Fruit fly (Drosophila melanogaster) whole organism, embryonic: ENCODE measurements around the gene Eip63E.

Experiments
- Bgb ChIP-seq: fragments of 200-800 bp; sonication (Bioruptor generic); IDR thresholded peaks from 2 replicates; pipeline ENCODE4 v1.3.6; 2022; ENCODE audit warnings: missing biosample characterization, missing genetic modification characterization; ENCODE audit not compliant: partially characterized antibody
- CG10321 ChIP-seq: fragments of 200-800 bp; sonication (Bioruptor generic); IDR thresholded peaks from 2 replicates; pipeline ENCODE4 v1.3.6; 2022; ENCODE audit warnings: missing biosample characterization, missing genetic modification characterization
- CG11695 ChIP-seq: fragments of 200-800 bp; sonication (Bioruptor generic); IDR thresholded peaks from 3 replicates; pipeline ENCODE4 v1.3.6; 2022; ENCODE audit warnings: missing biosample characterization, missing genetic modification characterization
- CG12391 ChIP-seq: fragments of 200-800 bp; sonication (Bioruptor generic); optimal IDR thresholded peaks from 3 replicates; lab custom pipeline; 2018; ENCODE audit warnings: missing biosample characterization, mild to moderate bottlenecking, missing genetic modification characterization, moderate library complexity
- CG12769 ChIP-seq: fragments of 200-800 bp; sonication (Bioruptor generic); optimal IDR thresholded peaks from 2 replicates; lab custom pipeline; 2019; ENCODE audit warnings: missing biosample characterization, mild to moderate bottlenecking, missing genetic modification characterization, moderate library complexity
- CG17361 ChIP-seq: fragments of 200-800 bp; sonication (Bioruptor generic); IDR thresholded peaks from 3 replicates; pipeline ENCODE4 v1.3.6; 2022; ENCODE audit warnings: missing biosample characterization, missing genetic modification characterization
- CG1832 ChIP-seq: fragments of 200-800 bp; sonication (Bioruptor generic); optimal IDR thresholded peaks from 2 replicates; lab custom pipeline; 2017; ENCODE audit warnings: missing biosample characterization, mild to moderate bottlenecking, missing genetic modification characterization, inconsistent platforms
- CG2199 ChIP-seq: fragments of 200-800 bp; sonication (Bioruptor generic); IDR thresholded peaks from 3 replicates; pipeline ENCODE4 v1.3.6; 2022; ENCODE audit warnings: missing biosample characterization, missing genetic modification characterization
- CG30403 ChIP-seq: fragments of 200-800 bp; sonication (Bioruptor generic); optimal IDR thresholded peaks from 3 replicates; lab custom pipeline; 2016; ENCODE audit warnings: missing biosample characterization, missing genetic modification characterization
- CG5245 ChIP-seq: fragments of 200-800 bp; sonication (Bioruptor generic); optimal IDR thresholded peaks from 3 replicates; lab custom pipeline; 2016; ENCODE audit warnings: missing biosample characterization, missing genetic modification characterization
- CG7372 ChIP-seq: fragments of 200-800 bp; sonication (Bioruptor generic); IDR thresholded peaks from 2 replicates; pipeline ENCODE4 v1.3.6; 2022; ENCODE audit warnings: missing biosample characterization, missing genetic modification characterization
- CG7745 ChIP-seq: fragments of 200-800 bp; sonication (Bioruptor generic); optimal IDR thresholded peaks from 2 replicates; lab custom pipeline; 2018; ENCODE audit warnings: missing biosample characterization, mild to moderate bottlenecking, missing genetic modification characterization, moderate library complexity
- CG7987 ChIP-seq: fragments of 200-800 bp; sonication (Bioruptor generic); optimal IDR thresholded peaks from 2 replicates; lab custom pipeline; 2018; ENCODE audit warnings: missing biosample characterization, mild to moderate bottlenecking, missing genetic modification characterization, moderate library complexity
- CG8290 ChIP-seq, 3 experiments: fragments of 200-800 bp; sonication (Bioruptor generic); optimal IDR thresholded peaks; 2 replicates each; lab custom pipeline; 2016 to 2019; ENCODE audit warnings: missing biosample characterization in 3 of 3, missing genetic modification characterization in 3 of 3, mild to moderate bottlenecking in 2 of 3, moderate library complexity in 1 of 3
- CoRest ChIP-seq: fragments of 200-800 bp; sonication (Bioruptor generic); optimal IDR thresholded peaks from 3 replicates; lab custom pipeline; 2018; ENCODE audit warnings: missing biosample characterization, mild to moderate bottlenecking, missing genetic modification characterization, moderate library complexity
- Dip2 ChIP-seq: fragments of 200-800 bp; sonication (Bioruptor generic); IDR thresholded peaks from 2 replicates; pipeline ENCODE4 v1.3.6; 2022; ENCODE audit warnings: missing biosample characterization, missing genetic modification characterization
- Drgx ChIP-seq: fragments of 200-800 bp; sonication (Bioruptor generic); IDR thresholded peaks from 2 replicates; pipeline ENCODE4 v1.3.6; 2022; ENCODE audit warnings: missing biosample characterization, missing genetic modification characterization
- Eip74EF ChIP-seq, 2 experiments: fragments of 200-800 bp in 1 of 2; fragments of >200 bp in 1 of 2; sonication (Bioruptor generic) in 1 of 2; optimal IDR thresholded peaks; 2 replicates each; lab custom pipeline; 2017 to 2019; ENCODE audit warnings: missing biosample characterization in 2 of 2, missing genetic modification characterization in 2 of 2, mild to moderate bottlenecking in 1 of 2, moderate library complexity in 1 of 2
- Ets65A ChIP-seq: fragments of 200-800 bp; sonication (Bioruptor generic); peaks from one replicate; lab custom pipeline; 2016; ENCODE audit warnings: missing biosample characterization, missing genetic modification characterization
- Mrtf ChIP-seq: fragments of 200-800 bp; sonication (Bioruptor generic); IDR thresholded peaks from 3 replicates; pipeline ENCODE4 v1.3.6; 2022; ENCODE audit warnings: missing biosample characterization, missing genetic modification characterization
- NfI ChIP-seq: fragments of 200-800 bp; sonication (Bioruptor generic); optimal IDR thresholded peaks from 3 replicates; lab custom pipeline; 2018; ENCODE audit warnings: missing biosample characterization, mild to moderate bottlenecking, missing genetic modification characterization, moderate library complexity
- Pdp1 ChIP-seq, 2 experiments: fragments of 200-800 bp; sonication (Bioruptor generic); optimal IDR thresholded peaks; 3 replicates each; lab custom pipeline; 2016; ENCODE audit warnings: missing biosample characterization in 2 of 2, missing genetic modification characterization in 2 of 2, mild to moderate bottlenecking in 1 of 2, moderate library complexity in 1 of 2
- Ssrp ChIP-seq: fragments of 200-800 bp; sonication (Bioruptor generic); optimal IDR thresholded peaks from 2 replicates; lab custom pipeline; 2018; ENCODE audit warnings: missing biosample characterization, mild to moderate bottlenecking, missing genetic modification characterization, moderate library complexity
- abd-A ChIP-seq: fragments of 200-800 bp; sonication (Bioruptor generic); optimal IDR thresholded peaks from 3 replicates; lab custom pipeline; 2019; ENCODE audit warnings: missing biosample characterization, mild to moderate bottlenecking, missing genetic modification characterization, moderate library complexity
- chinmo ChIP-seq: fragments of 200-800 bp; sonication (Bioruptor generic); IDR thresholded peaks from 4 replicates; pipeline ENCODE4 v1.3.6; 2022; ENCODE audit warnings: missing biosample characterization, missing genetic modification characterization; ENCODE audit not compliant: partially characterized antibody
- crol ChIP-seq: fragments of 200-800 bp; sonication (Bioruptor generic); IDR thresholded peaks from 2 replicates; pipeline ENCODE4 v1.3.6; 2022; ENCODE audit warnings: missing biosample characterization, missing genetic modification characterization
- dmrt11E ChIP-seq: fragments of 200-800 bp; sonication (Bioruptor generic); optimal IDR thresholded peaks from 3 replicates; lab custom pipeline; 2018; ENCODE audit warnings: missing biosample characterization, mild to moderate bottlenecking, missing genetic modification characterization, moderate library complexity
- dmrt99B ChIP-seq: fragments of 200-800 bp; sonication (Bioruptor generic); optimal IDR thresholded peaks from 2 replicates; lab custom pipeline; 2018; ENCODE audit warnings: missing biosample characterization, mild to moderate bottlenecking, missing genetic modification characterization, moderate library complexity
- gem ChIP-seq: fragments of 200-800 bp; sonication (Bioruptor generic); optimal IDR thresholded peaks from 2 replicates; lab custom pipeline; 2019; ENCODE audit warnings: missing biosample characterization, mild to moderate bottlenecking, missing genetic modification characterization, moderate library complexity
- jigr1 ChIP-seq: fragments of 200-800 bp; sonication (Bioruptor generic); IDR thresholded peaks from 3 replicates; pipeline ENCODE4 v1.3.6; 2022; ENCODE audit warnings: missing biosample characterization, missing genetic modification characterization
- klu ChIP-seq: fragments of 200-800 bp; sonication (Bioruptor generic); IDR thresholded peaks from 2 replicates; pipeline ENCODE4 v1.3.6; 2022; ENCODE audit warnings: missing biosample characterization, missing genetic modification characterization
- kni ChIP-seq: fragments of 200-800 bp; sonication (Bioruptor generic); optimal IDR thresholded peaks from 3 replicates; lab custom pipeline; 2017; ENCODE audit warnings: mild to moderate bottlenecking, missing biosample characterization, missing genetic modification reagents, missing genetic modification characterization
- knrl ChIP-seq: fragments of 200-800 bp; sonication (Bioruptor generic); IDR thresholded peaks from 3 replicates; pipeline ENCODE4 v1.3.6; 2022; ENCODE audit warnings: missing biosample characterization, missing genetic modification characterization; ENCODE audit not compliant: partially characterized antibody
- lilli ChIP-seq: fragments of 200-800 bp; sonication (Bioruptor generic); optimal IDR thresholded peaks from 3 replicates; lab custom pipeline; 2016; ENCODE audit warnings: missing biosample characterization, missing genetic modification characterization
- nom ChIP-seq: fragments of 200-800 bp; sonication (Bioruptor generic); optimal IDR thresholded peaks from 2 replicates; lab custom pipeline; 2017; ENCODE audit warnings: missing biosample characterization, missing genetic modification characterization, mild to moderate bottlenecking, moderate library complexity, missing genetic modification reagents
- phol ChIP-seq: fragments of 200-800 bp; sonication (Bioruptor generic); optimal IDR thresholded peaks from 3 replicates; lab custom pipeline; 2018; ENCODE audit warnings: missing biosample characterization, mild to moderate bottlenecking, missing genetic modification characterization, moderate library complexity
- sens ChIP-seq: fragments of 200-800 bp; sonication (Bioruptor generic); peaks from one replicate; lab custom pipeline; 2016; ENCODE audit warnings: missing biosample characterization, missing genetic modification characterization
- so ChIP-seq: fragments of 200-800 bp; sonication (Bioruptor generic); IDR thresholded peaks from 3 replicates; pipeline ENCODE4 v1.3.6; 2022; ENCODE audit warnings: missing biosample characterization, missing genetic modification characterization
- sug ChIP-seq: fragments of 200-800 bp; optimal IDR thresholded peaks from 2 replicates; lab custom pipeline; 2019; ENCODE audit warnings: missing biosample characterization, mild to moderate bottlenecking, missing genetic modification characterization, moderate library complexity
- vvl ChIP-seq: fragments of 200-800 bp; sonication (Bioruptor generic); IDR thresholded peaks from 2 replicates; pipeline ENCODE4 v1.3.6; 2022; ENCODE audit warnings: missing biosample characterization, missing genetic modification characterization

The Eip63E gene

DNA sequence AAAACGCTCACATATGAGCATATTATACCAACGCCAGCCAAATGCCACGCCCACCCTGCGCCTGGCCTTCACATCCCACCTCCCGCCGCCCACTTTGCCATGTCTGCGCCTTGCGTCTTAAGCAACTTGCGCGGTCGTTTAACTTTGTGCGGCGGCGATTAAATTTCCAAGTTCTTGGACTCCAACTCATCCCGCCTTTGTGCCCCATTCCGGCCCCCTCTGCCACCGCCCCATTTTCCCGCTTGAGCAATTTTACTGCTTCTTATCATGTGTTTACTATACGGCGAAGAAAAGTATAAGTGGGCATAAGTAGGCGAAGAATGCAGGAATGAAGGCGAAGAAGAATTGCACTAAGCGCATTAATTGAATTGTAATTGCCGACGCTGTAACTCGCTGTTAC, 20.1 kb downstream of the Eip63E start:
- TF ChIP-seq nom (GFP tag; lab: Kevin White, UChicago) (peak; percentile 18), crol (GFP tag; lab: Robert Waterston, UW) (peak; percentile 54; the same call in 1 of the 2 replicates), Mrtf (GFP tag; lab: Robert Waterston, UW) (no peak)
- TF ChIP-seq, all 482 proteins: peak for 2

dm6 chr3L:3536414-3536813, 20.9 kb downstream of the Eip63E start:
- no peak for TF ChIP-seq CG7745 (tag; lab: Kevin White, UChicago)
- 0 out of 2 replicates have a peak, but pooled peaks have one; percentile 19 for TF ChIP-seq Drgx (GFP tag; lab: Robert Waterston, UW)
- TF ChIP-seq sens (GFP tag; lab: Kevin White, UChicago) = peak; percentile 29

DNA sequence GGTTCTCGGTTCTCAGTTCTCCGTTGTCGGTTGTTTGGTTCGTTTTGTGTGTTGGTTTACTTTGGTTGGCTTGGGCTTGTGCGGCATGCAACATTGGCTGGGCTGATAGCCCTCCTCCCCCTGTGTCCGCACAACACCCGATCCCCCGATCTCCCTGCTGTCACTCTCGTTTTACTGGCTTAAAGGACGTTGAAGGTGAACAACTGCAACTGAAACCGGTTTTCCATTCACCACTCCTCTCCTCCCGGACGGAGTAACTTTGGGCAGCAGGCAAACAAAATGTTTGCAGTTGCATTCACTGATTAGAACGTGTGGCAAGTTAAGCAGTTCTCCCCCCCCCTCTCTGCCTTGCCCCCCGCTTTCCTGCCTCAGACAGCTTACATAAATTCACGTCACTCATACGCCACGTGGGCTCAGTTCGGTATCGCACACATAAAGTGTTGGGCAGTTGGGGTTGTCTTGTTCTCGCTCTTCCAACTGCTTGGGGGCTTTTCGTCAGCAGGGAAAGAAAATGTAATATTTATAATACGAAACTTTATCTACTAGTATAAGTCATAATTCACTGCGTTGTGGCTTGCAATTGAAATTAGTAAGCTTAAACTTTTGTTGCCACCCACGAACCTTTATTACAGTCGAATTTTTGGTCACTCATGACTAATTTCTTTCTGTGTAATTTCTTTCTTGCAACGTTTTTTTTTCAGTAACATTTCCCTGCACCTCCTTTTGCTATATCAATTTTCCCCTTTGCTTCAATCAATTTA, 21.5 kb downstream of the Eip63E start:
- peak; percentile 46 for TF ChIP-seq nom (GFP tag; lab: Kevin White, UChicago)
- no peak for TF ChIP-seq Dip2
- TF ChIP-seq Ets65A (GFP tag; lab: Kevin White, UChicago) = peak; percentile 30
- TF ChIP-seq klu = no peak
- TF ChIP-seq CG2199 (GFP tag; lab: Robert Waterston, UW) = 0 out of 3 replicates have a peak, but pooled peaks have one; percentile 9
- no peak for TF ChIP-seq jigr1 (GFP tag; lab: Robert Waterston, UW)
- TF ChIP-seq Pdp1 (GFP tag; optimal IDR thresholded peaks at IDR 0.05; lab: Kevin White, UChicago) = peak in 1 of 2 experiments; percentile 44
- peak; percentile 42 for TF ChIP-seq sens (GFP tag; lab: Kevin White, UChicago)
- TF ChIP-seq CG7987 (GFP tag; lab: Kevin White, UChicago) = peak; percentile 11
- TF ChIP-seq kni = peak; percentile 43
- TF ChIP-seq crol (GFP tag; lab: Robert Waterston, UW) = peak; percentile 78
- no peak for TF ChIP-seq so (GFP tag; lab: Robert Waterston, UW)
- peak; percentile 65; the same call in 1 of the 2 replicates for TF ChIP-seq CG7372
- TF ChIP-seq CG5245 (GFP tag; lab: Kevin White, UChicago) = no peak
- no peak for TF ChIP-seq CG11695
- no peak for TF ChIP-seq CG1832 (GFP tag; lab: Kevin White, UChicago)
- TF ChIP-seq, all 482 proteins: peak for 9

DNA sequence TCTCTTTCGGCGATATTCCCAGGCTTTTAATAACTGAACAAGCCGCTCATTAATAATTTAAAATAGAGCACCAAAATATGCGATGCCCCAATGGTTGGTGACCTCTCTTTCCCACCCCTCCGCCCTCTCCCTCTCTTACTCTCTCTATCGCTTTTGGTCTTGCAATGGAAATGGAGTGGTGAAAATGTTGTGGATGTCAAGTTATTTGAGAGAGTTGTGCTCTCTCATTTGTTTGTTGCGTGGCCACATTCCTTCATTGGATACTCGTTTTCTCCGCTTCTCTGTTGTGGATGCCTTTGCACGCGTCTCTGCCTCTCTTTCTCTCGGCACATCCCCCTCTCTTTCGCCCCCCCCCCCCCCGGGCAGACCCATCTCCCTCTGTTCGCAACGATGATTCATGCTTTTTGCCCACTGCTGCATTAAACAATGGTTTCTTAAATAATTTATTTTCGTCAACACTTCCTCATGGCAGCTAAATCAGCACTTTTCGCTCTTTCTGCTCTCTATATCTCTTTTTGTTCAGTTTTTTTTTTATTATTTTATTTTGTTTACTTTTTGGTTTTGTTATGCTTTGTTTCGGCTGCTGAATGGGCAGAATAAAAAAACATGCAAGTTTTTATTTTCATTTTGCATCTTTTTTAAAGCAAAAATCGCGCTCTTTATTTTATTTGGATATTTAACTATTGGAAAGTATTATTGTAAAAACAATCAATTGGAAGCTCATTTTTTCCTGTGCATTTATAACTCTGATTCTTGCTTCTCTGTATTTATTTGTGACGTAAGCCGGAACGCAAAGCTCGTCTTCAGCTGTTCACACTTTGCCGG, 27.2 kb downstream of the Eip63E start:
- TF ChIP-seq dmrt11E (tag; lab: Kevin White, UChicago) (peak; percentile 35), lilli (GFP tag; lab: Kevin White, UChicago) (peak; percentile 22), sug (no peak), CG10321 (GFP tag; lab: Robert Waterston, UW) (no peak), CG30403 (GFP tag; lab: Kevin White, UChicago) (peak; percentile 44), chinmo (GFP tag; lab: Robert Waterston, UW) (peak; percentile 77; the same call in 2 of the 4 replicates), Bgb (GFP tag; lab: Robert Waterston, UW) (peak; percentile 61), vvl (GFP tag; lab: Robert Waterston, UW) (peak; percentile 66; the same call in 1 of the 2 replicates), CG12391 (tag; lab: Kevin White, UChicago) (peak; percentile 59), Ssrp (tag; lab: Kevin White, UChicago) (peak; percentile 57), abd-A (tag; lab: Kevin White, UChicago) (peak; percentile 77), knrl (GFP tag; lab: Robert Waterston, UW) (no peak), phol (tag; lab: Kevin White, UChicago) (peak; percentile 51), Eip74EF (GFP tag; optimal IDR thresholded peaks at IDR 0.05; lab: Kevin White, UChicago) (peak in 1 of 2 experiments; percentile 61), NfI (peak; percentile 54), gem (peak; percentile 77), CG12769 (tag; lab: Kevin White, UChicago) (peak; percentile 52), CG8290 (GFP tag; optimal IDR thresholded peaks at IDR 0.05; lab: Kevin White, UChicago) (no peak), CG8290 (tag; optimal IDR thresholded peaks at IDR 0.05; lab: Kevin White, UChicago) (peak in 1 of 2 experiments; percentile 24), dmrt99B (tag; lab: Kevin White, UChicago) (peak; percentile 54), CG17361 (GFP tag; lab: Robert Waterston, UW) (peak; percentile 58; the same call in 1 of the 3 replicates), CoRest (tag; lab: Kevin White, UChicago) (peak; percentile 39)
